Worm (Caenorhabditis elegans): Measurements from ENCODE around the gene zipt-7.1.

Gene zipt-7.1

DNA sequence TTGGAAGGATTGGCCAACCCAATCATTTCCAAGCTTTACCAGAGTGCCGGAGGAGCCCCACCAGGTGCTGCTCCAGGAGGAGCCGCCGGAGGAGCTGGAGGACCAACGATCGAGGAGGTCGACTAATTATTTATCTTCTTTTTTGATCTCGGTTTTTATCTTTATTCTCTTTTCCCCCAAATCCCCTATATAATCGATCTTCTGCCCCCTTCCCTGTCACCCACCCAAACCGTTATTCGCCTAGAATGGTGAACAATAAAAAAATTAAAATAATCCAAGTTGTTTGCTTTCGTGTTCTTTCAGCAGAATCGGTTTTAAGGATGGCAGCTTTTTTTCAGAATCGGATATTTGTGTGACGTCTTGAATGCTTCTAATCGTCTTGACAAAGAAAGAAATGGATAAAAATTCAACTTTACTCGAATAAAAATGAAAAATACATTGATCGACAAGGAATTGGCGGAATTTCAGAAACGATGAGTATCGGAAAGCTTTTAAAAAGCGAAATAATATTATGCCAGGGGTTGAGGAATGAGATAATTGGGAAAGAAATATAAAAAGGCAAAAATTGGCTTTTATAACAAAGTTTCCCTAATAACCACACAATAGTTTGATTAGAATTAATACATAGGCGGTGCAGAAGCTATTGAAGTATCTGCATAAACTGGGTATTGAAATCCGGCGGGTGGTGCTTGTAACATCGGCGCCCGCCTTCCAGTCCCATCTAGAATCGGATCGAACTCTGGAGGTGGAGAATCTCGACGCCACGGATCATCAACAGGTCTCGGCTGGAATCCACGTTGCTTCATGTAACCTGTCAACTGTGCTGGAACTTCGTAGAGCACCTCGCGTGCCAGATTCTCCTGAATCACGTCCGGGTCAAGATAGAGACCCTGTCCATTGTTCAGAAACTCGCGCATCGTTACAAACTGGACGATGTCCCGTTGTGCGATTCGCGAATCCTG lies 6.6 kb downstream of the zipt-7.1 start (continued):
- TF ChIP-seq lin-14 (GFP tag; optimal IDR thresholded peaks at IDR 0.05) = peak; percentile 40
- TF ChIP-seq ama-1 (optimal IDR thresholded peaks at IDR 0.05) = peak; percentile 99
- TF ChIP-seq ceh-88 (GFP tag; IDR thresholded peaks at IDR 0.05) = peak; percentile 21; the same call in 1 of the 2 replicates
- TF ChIP-seq fkh-4 (tag; optimal IDR thresholded peaks at IDR 0.05; ENCODE audit: borderline replicate concordance) = no peak
- TF ChIP-seq sptf-1 (tag; optimal IDR thresholded peaks at IDR 0.05) = no peak
- peak; percentile 25 for TF ChIP-seq tbx-2 (tag; optimal IDR thresholded peaks at IDR 0.05)
- no peak for TF ChIP-seq mef-2 (tag; optimal IDR thresholded peaks at IDR 0.05)
- no peak for TF ChIP-seq lin-39 (tag; optimal IDR thresholded peaks at IDR 0.05)
- no peak for TF ChIP-seq nhr-85 (tag)
- TF ChIP-seq ztf-11 (tag; optimal IDR thresholded peaks at IDR 0.05) = no peak
- TF ChIP-seq F16B12.6 (tag; optimal IDR thresholded peaks at IDR 0.05) = no peak
- TF ChIP-seq snpc-4 (tag; optimal IDR thresholded peaks at IDR 0.05) = peak; percentile 13
- TF ChIP-seq nhr-11 (tag; optimal IDR thresholded peaks at IDR 0.05) = no peak
- TF ChIP-seq unc-130 (tag; optimal IDR thresholded peaks at IDR 0.05) = no peak
- TF ChIP-seq unc-86 (tag; optimal IDR thresholded peaks at IDR 0.05) = peak; percentile 32
- TF ChIP-seq skn-1 (tag; optimal IDR thresholded peaks at IDR 0.05) = peak; percentile 76
- TF ChIP-seq hlh-17 (GFP tag; optimal IDR thresholded peaks at IDR 0.05; ENCODE audit: borderline replicate concordance) = no peak
- no peak for TF ChIP-seq nhr-12 (tag; optimal IDR thresholded peaks at IDR 0.05)
- TF ChIP-seq lin-15B (tag; optimal IDR thresholded peaks at IDR 0.05) = peak; percentile 14
- no peak for TF ChIP-seq ceh-90 (tag; optimal IDR thresholded peaks at IDR 0.05)
- peak; percentile 73 for TF ChIP-seq snu-23 (GFP tag; optimal IDR thresholded peaks at IDR 0.05)
- peak; percentile 54 for TF ChIP-seq nhr-47 (tag; optimal IDR thresholded peaks at IDR 0.05)
- TF ChIP-seq unc-30 (tag; optimal IDR thresholded peaks at IDR 0.05) = peak; percentile 61
- peak; percentile 91 for TF ChIP-seq mep-1 (tag; optimal IDR thresholded peaks at IDR 0.05)
- no peak for TF ChIP-seq nhr-28 (tag; optimal IDR thresholded peaks at IDR 0.05)
- TF ChIP-seq C16A3.4 (tag; optimal IDR thresholded peaks at IDR 0.05) = peak; percentile 17
- TF ChIP-seq tlp-1 (tag; optimal IDR thresholded peaks at IDR 0.05) = no peak
- no peak for TF ChIP-seq nhr-77 (tag; optimal IDR thresholded peaks at IDR 0.05)
- no peak for TF ChIP-seq hpl-2 (GFP tag; optimal IDR thresholded peaks at IDR 0.05)
- TF ChIP-seq ceh-63 (GFP tag; optimal IDR thresholded peaks at IDR 0.05) = peak; percentile 25
- no peak for TF ChIP-seq C34B4.2 (tag; optimal IDR thresholded peaks at IDR 0.05)
- no peak for TF ChIP-seq sox-4 (tag; optimal IDR thresholded peaks at IDR 0.05)
- peak; percentile 2 for TF ChIP-seq efl-3 (GFP tag; optimal IDR thresholded peaks at IDR 0.05)
- TF ChIP-seq fos-1 (tag; optimal IDR thresholded peaks at IDR 0.05) = no peak
- TF ChIP-seq lin-35 (GFP tag; optimal IDR thresholded peaks at IDR 0.05) = peak; percentile 36 to 60
- TF ChIP-seq grh-1 (GFP tag; IDR thresholded peaks at IDR 0.05) = no peak
- TF ChIP-seq vab-15 (tag; optimal IDR thresholded peaks at IDR 0.05) = no peak
- TF ChIP-seq ceh-8 (GFP tag; optimal IDR thresholded peaks at IDR 0.05) = peak; percentile 15
- peak; percentile 62 for TF ChIP-seq lin-13 (GFP tag; optimal IDR thresholded peaks at IDR 0.05)
- TF ChIP-seq zip-4 (GFP tag; optimal IDR thresholded peaks at IDR 0.05) = peak; percentile 27
- no peak for TF ChIP-seq mab-9 (GFP tag; IDR thresholded peaks at IDR 0.05)
- TF ChIP-seq nhr-19 (GFP tag; conservative IDR thresholded peaks at IDR 0.05) = peak; percentile 61
- TF ChIP-seq elt-3 (tag; optimal IDR thresholded peaks at IDR 0.05) = peak in 1 of 6 experiments; percentile 44
- TF ChIP-seq ztf-4 (tag; optimal IDR thresholded peaks at IDR 0.05) = peak; percentile 58
- no peak for TF ChIP-seq ces-1 (GFP tag; optimal IDR thresholded peaks at IDR 0.05)
- TF ChIP-seq fkh-10 (GFP tag; optimal IDR thresholded peaks at IDR 0.05) = no peak
- TF ChIP-seq efl-1 (optimal IDR thresholded peaks at IDR 0.05) = peak in 1 of 2 experiments; percentile 16
- TF ChIP-seq efl-1 (GFP tag; optimal IDR thresholded peaks at IDR 0.05 in 1 of 2) = peak; percentile 21 to 92
- no peak for TF ChIP-seq nhr-84 (tag; optimal IDR thresholded peaks at IDR 0.05)
- peak; percentile 2 for TF ChIP-seq rnt-1 (tag; optimal IDR thresholded peaks at IDR 0.05)
- TF ChIP-seq irx-1 (tag; optimal IDR thresholded peaks at IDR 0.05) = no peak
